Fruit fly (Drosophila melanogaster) whole organism: ENCODE data around the gene CG5641.
"Not testable (repeated sequence)": the region's sequence is repeated elsewhere in the genome, so short reads cannot be mapped to it uniquely, and the experiment has no call there.

Source experiments
- CG8478 ChIP-seq: fragments of >200 bp; optimal IDR thresholded peaks from 2 replicates; lab custom pipeline; 2018; ENCODE audit warnings: inconsistent platforms
- Dll ChIP-seq: fragments of >200 bp; optimal IDR thresholded peaks from 2 replicates; lab custom pipeline; 2017
- EcR ChIP-seq, 2 experiments: fragments of >200 bp; optimal IDR thresholded peaks; 2 replicates each; lab custom pipeline; 2017; ENCODE audit warnings: missing biosample characterization in 2 of 2, missing genetic modification characterization in 2 of 2, missing genetic modification reagents in 2 of 2
- pan ChIP-seq: fragments of >200 bp; optimal IDR thresholded peaks from 2 replicates; lab custom pipeline; 2017
- psq ChIP-seq: fragments of >200 bp; optimal IDR thresholded peaks from 2 replicates; lab custom pipeline; 2017
- usp ChIP-seq: fragments of >200 bp; optimal IDR thresholded peaks from 2 replicates; lab custom pipeline; 2017; ENCODE audit warnings: missing biosample characterization, missing genetic modification characterization, mixed read lengths

Gene CG5641

DNA sequence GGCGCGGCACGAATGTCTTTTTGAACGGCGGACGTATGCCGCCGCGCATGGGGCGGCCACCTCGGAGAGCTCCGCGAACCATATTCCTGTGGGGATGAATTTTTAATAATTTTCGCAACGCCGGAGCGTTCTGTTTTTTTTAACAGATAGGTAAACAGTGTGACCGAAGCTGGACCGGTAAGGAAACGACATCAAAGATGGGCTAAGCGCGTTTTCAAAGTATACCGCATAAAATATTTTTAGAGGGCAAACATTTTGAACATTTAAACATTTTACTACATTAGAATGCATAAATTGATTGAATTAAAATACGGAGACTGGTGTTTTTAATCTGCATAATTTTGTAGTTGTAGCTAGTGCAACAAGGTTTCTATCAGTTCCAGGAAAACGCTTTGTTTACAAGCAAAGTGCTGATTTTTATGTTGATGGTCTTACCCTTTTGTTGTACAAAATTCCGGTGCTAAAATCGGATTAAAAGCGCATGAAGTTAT lies at the start of gene CG5641, which contains the start of gene CG5245:
Gene CG5641, minus strand, starts transcription at position 163 of the 491 bp plus-strand sequence.
Gene CG5245, plus strand, starts transcription at position 441 of the 491 bp plus-strand sequence.
- TF ChIP-seq EcR (GFP tag; optimal IDR thresholded peaks at IDR 0.05; lab: Kevin White, UChicago), result no peak
- no peak for TF ChIP-seq Dll (lab: Kevin White, UChicago)
- no peak for TF ChIP-seq psq (lab: Kevin White, UChicago)
- TF ChIP-seq pan, result no peak
- TF ChIP-seq CG8478 (lab: Kevin White, UChicago), result no peak
- TF ChIP-seq usp, result no peak

DNA sequence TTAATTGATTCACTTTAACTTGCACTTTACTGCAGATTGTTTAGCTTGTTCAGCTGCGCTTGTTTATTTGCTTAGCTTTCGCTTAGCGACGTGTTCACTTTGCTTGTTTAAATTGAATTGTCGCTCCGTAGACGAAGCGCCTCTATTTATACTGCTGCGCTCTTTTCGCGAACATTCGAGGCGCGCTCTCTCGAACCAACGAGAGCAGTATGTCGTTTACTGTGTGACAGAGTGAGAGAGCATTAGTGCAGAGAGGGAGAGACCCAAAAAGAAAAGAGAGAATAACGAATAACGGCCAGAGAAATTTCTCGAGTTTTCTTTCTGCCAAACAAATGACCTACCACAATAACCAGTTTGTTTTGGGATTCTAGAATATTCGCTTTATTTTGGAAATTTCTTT lies 38.6 kb upstream of the CG5641 start, which contains the start of gene Hsp70Ba:
Gene Hsp70Ba, minus strand, starts transcription at position 102 of the 400 bp plus-strand sequence.
- TF ChIP-seq usp; EcR (GFP tag; optimal IDR thresholded peaks at IDR 0.05; lab: Kevin White, UChicago); Dll (lab: Kevin White, UChicago): not testable (repeated sequence)

DNA sequence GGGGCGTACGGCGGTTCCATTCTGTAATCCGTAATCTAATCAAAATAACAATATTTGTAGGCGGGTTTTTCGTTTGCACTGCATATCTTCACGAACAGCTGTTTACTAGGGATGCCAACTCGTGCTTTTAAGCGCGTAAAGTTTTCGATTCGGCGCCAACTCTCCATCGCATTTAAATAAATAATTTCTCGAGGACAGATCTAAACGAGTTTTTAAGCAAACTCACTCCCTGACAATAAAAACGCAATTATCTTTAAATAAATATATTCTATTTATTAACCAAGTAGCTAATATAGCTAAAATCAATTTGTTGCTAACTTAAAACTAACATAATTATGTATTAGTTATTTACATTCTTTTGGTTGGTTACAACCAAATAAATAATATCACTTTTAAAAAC lies 36.1 kb upstream of the CG5641 start, which contains the start of gene CG5608:
Gene CG5608, minus strand, starts transcription at position 101 of the 400 bp plus-strand sequence.
- not testable (repeated sequence) for TF ChIP-seq CG8478 (lab: Kevin White, UChicago); EcR (GFP tag; optimal IDR thresholded peaks at IDR 0.05; lab: Kevin White, UChicago); Dll (lab: Kevin White, UChicago)

DNA sequence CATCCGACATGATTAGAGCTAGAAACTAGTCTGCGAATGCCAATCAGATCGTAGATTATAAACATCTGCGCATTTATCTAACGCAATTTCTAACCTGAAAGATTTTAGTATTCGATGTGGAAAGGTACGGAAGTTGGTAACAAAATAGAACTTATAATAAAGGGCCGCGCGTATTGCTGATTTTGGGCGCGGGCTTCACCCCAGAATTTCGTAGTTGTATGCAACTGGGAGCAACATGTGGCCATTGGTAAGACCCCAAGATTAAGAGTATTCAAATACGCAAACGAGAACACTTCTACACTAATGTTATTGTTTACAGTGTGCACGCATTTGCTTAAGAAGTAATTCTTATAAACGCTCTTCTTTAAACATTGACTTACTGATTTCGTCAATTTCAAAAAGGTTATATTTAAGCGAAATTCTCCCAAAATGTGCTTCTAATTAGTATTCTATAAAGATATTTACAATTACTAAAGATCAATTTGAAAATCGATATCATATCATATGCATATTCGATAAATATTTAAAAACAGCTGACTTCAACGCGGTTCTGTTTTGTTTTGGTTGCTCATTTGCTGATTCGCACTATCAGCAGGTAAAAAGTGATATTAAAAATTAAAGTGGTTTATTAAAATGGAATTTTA lies 30.9 kb upstream of the CG5641 start, which contains the start of the genes CG5961 and Polr3C:
Gene CG5961, minus strand, starts transcription at position 416 of the 644 bp plus-strand sequence.
Gene Polr3C, plus strand, starts transcription at position 536 of the 644 bp plus-strand sequence.
- TF ChIP-seq pan, result no peak
- no peak for TF ChIP-seq usp
- TF ChIP-seq CG8478 (lab: Kevin White, UChicago), result no peak
- no peak for TF ChIP-seq psq (lab: Kevin White, UChicago)
- no peak for TF ChIP-seq Dll (lab: Kevin White, UChicago)
- TF ChIP-seq EcR (GFP tag; optimal IDR thresholded peaks at IDR 0.05; lab: Kevin White, UChicago), result no peak

DNA sequence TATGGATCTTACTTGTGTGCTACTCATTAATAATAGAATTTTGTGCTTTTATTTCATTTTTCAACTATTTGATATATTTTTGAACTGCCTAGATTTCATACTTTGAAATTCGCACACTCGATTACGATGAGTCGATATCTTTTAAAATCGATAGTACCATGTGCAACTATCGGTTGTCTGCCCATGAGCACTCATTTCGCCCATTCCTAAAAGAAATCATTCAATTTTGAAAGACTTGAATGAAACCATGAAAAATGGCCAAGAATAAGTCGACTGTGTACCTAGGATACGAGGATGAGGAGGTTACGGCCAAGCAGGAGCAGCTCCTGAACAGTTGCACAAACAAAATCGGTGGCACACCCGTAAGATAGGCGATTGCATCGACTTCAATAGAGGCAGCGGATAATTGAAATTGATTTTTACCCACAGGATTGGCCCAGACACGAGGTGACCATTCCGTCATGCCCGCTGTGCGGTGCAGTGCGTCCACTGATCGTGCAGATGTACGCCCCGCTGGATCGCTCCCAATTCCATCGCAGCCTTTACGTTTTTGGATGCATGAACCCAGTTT lies 27.4 kb upstream of the CG5641 start, which contains the start of gene trus:
Gene trus, plus strand, starts transcription at position 204 of the 571 bp plus-strand sequence.
- TF ChIP-seq EcR (GFP tag; optimal IDR thresholded peaks at IDR 0.05; lab: Kevin White, UChicago) (no peak), CG8478 (lab: Kevin White, UChicago) (no peak), usp (no peak), Dll (lab: Kevin White, UChicago) (no peak), psq (lab: Kevin White, UChicago) (no peak), pan (no peak)

DNA sequence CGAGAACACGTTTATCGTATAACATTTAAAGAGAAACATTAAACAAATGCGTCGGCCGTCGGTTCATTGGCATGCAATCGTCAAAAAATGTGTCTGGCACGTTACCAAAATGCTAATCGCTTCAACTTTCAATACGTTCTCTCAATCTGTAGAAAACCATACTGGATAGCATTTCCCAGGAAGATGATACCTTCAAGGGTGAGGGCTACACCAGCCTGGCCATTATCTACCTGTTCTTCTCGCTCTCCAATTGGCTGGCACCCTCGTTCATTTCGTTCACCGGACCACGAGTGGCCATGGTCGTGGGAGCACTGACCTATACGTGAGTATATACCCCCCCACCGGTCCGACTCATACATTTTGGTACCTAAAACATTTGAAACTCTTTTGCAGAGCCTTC lies 25.4 kb upstream of the CG5641 start:
- TF ChIP-seq CG8478 (lab: Kevin White, UChicago) (no peak), psq (lab: Kevin White, UChicago) (no peak)

DNA sequence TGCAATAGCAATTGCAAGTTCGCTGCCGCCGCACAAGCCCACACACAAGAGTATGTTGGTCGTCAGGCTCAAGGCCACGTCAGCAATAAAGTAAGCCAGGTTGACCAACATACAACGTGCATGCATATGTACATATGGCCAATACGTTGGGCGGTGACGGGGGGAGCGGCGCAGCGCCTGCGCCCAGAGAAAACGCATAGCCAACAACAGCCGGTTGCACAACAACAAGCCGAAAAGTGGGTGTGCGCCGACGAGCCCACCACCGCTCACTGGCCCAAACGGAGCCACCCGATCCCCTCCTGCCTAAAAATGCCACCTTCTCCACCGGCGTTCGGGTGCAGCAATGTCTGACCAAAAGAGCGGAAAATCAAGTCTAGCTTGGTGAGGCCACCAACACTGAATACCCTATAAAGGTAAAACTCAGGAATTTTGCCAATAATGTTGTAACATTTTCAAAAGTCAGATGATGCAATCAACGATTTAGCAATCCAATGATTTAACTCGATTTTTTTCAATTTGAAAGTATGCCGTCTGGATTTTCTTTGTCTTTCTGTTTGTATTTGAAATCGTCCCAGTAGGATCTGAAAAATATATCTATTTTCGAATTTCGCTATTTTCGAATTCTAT lies 22.9 kb upstream of the CG5641 start, which contains the start of gene CG5509:
Gene CG5509, plus strand, starts transcription at position 577 of the 627 bp plus-strand sequence.
- TF ChIP-seq Dll (lab: Kevin White, UChicago) (no peak), pan (no peak), usp (no peak), EcR (GFP tag; optimal IDR thresholded peaks at IDR 0.05; lab: Kevin White, UChicago) (no peak), CG8478 (lab: Kevin White, UChicago) (no peak), psq (lab: Kevin White, UChicago) (no peak)

DNA sequence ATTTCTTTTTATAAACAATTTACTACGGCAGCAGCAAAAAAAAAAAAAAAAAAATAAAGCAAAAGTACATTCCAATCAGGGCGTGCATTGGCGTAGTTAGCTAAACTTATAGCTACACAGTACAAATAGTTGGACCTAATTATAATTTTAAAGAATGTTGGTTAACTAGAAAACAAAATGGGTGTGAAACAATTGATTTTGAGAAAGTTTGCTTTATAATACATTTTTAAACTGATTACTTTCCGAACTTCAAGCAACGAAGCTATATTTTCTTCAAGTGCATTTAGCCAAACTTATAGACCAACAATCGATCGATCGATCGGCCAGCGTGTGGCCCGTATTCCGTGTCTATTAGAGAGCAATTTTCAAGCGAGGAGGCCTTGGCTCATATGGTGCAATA lies 22.3 kb upstream of the CG5641 start:
- TF ChIP-seq pan, result no peak
- no peak for TF ChIP-seq CG8478 (lab: Kevin White, UChicago)
- no peak for TF ChIP-seq usp
- TF ChIP-seq psq (lab: Kevin White, UChicago), result no peak
- TF ChIP-seq Dll (lab: Kevin White, UChicago), result no peak

DNA sequence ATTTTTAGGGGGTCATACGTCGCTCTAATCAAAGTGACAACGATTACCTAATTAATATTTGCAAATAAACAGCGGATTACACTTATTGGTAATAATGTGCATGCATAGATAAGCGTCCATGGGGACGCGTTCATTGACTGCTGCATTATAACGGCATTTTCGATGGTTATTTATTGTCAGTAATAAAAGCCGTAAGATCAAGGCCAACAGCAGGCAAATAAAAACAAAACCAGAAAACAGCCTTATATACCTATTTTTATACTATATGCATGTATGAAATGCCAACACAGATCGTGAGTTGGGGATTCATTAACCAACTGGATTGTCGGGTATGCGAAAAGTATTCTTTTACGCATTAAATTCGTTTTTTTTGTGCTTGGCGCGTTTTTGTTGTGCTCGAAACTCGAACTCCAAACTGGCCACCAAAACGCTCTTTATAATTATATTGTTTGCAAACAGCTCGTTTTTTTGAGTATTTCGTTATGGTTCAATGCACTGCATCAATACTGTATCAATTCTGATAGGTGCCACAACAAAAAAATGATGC lies 21.7 kb upstream of the CG5641 start:
- TF ChIP-seq psq (lab: Kevin White, UChicago) (no peak), pan (no peak), EcR (GFP tag; optimal IDR thresholded peaks at IDR 0.05; lab: Kevin White, UChicago) (no peak), CG8478 (lab: Kevin White, UChicago) (no peak), Dll (lab: Kevin White, UChicago) (no peak), usp (no peak)

DNA sequence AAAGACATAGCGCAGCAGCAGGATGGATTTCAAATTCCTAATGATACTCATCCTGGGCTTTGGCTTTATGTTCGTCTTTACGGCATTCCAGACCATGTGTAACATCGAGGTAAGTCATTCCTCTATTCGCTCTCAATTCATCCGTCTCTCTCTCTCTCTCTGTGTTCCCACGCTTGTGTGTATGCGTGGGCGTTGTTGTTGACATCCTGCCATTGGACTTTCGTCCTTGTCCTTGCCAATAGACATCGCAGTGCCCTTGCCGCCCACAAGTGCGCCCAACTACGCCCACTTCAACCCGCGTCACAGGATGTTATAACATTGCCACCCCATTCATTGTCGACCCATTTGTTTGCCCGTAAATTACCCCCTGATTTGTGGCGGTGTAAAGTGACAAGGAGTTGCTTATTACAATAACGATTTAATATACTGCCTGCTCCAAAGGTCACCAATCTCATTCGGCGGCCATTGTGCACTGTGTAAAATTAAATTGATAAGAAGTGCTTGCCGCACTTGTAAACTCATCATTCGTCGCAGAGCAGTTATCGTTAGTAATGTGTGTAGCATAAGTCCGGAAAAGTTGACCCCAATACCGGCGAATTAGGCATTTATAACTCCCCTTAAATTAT lies 20.6 kb upstream of the CG5641 start:
- TF ChIP-seq CG8478 (lab: Kevin White, UChicago) (no peak), Dll (lab: Kevin White, UChicago) (no peak), pan (no peak), EcR (GFP tag; optimal IDR thresholded peaks at IDR 0.05; lab: Kevin White, UChicago) (no peak), usp (no peak), psq (lab: Kevin White, UChicago) (no peak)

DNA sequence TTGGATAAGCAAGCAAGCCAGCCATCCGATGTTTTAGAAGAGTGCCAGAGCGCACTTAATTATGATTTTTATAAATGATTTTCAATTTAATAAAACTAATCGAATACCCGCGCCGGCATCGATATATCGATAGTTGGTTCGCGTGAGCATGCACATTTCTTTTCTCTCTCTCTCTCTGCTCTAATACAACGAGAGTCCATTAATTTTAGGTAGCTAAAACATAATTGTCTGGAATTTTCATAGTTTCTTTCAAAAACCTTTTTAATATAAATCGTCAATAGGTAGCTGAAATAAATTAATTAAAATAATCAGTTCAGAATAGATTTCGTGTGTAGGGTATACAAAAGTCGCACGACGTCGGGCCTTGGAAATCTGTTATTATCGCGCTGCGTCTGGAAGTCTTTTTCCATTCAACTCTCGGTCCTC lies 19.8 kb upstream of the CG5641 start, which contains the start of gene CG18549:
Gene CG18549, plus strand, starts transcription at position 408 of the 426 bp plus-strand sequence.
- no peak for TF ChIP-seq Dll (lab: Kevin White, UChicago)
- no peak for TF ChIP-seq usp
- TF ChIP-seq pan, result no peak
- no peak for TF ChIP-seq psq (lab: Kevin White, UChicago)
- TF ChIP-seq CG8478 (lab: Kevin White, UChicago), result no peak
- no peak for TF ChIP-seq EcR (GFP tag; optimal IDR thresholded peaks at IDR 0.05; lab: Kevin White, UChicago)
